Worm (Caenorhabditis elegans) whole organism, young adult: ENCODE data around the gene F09C8.1.

Source experiments
- Y95B8A.8 ChIP-seq: fragments of 200-800 bp; sonication (Bioruptor generic); IDR thresholded peaks from 2 replicates; pipeline ENCODE4 v1.3.6; 2022; ENCODE audit warnings: missing genetic modification reagents, missing genetic modification characterization, missing compliant biosample characterization
- ama-1 ChIP-seq, 3 experiments: fragments of 150-350 bp in 1 of 3; sonication (generic microtip) in 2 of 3; optimal IDR thresholded peaks; 2 replicates each; lab custom pipeline; 2014 to 2018; ENCODE audit warnings: missing biosample characterization in 2 of 3, missing genetic modification characterization in 2 of 3, missing genetic modification reagents in 2 of 3
- ekl-4 ChIP-seq: fragments of 200-800 bp; sonication (Bioruptor generic); IDR thresholded peaks from 2 replicates; pipeline ENCODE4 v1.3.6; 2022; ENCODE audit warnings: missing genetic modification reagents, missing genetic modification characterization, missing compliant biosample characterization
- sea-2 ChIP-seq: fragments of 200-800 bp; sonication (Bioruptor generic); IDR thresholded peaks from 2 replicates; pipeline ENCODE4 v1.3.6; 2022; ENCODE audit warnings: missing genetic modification characterization, missing compliant biosample characterization
- snpc-4 ChIP-seq, 5 experiments: fragments of 150-350 bp in 1 of 5; sonication (generic microtip) in 4 of 5; optimal IDR thresholded peaks; 2 replicates each; lab custom pipeline; 2014 to 2018; ENCODE audit warnings: missing genetic modification characterization in 5 of 5, missing biosample characterization in 3 of 5, antibody characterized with exemption in 2 of 5, mild to moderate bottlenecking in 2 of 5, missing compliant biosample characterization in 2 of 5, missing genotype in 2 of 5, moderate library complexity in 2 of 5, missing genetic modification reagents in 1 of 5
- unc-62 ChIP-seq: fragments of 150-350 bp; optimal IDR thresholded peaks from 2 replicates; lab custom pipeline; 2014; ENCODE audit warnings: missing biosample characterization, missing genetic modification reagents, missing genetic modification characterization

DNA sequence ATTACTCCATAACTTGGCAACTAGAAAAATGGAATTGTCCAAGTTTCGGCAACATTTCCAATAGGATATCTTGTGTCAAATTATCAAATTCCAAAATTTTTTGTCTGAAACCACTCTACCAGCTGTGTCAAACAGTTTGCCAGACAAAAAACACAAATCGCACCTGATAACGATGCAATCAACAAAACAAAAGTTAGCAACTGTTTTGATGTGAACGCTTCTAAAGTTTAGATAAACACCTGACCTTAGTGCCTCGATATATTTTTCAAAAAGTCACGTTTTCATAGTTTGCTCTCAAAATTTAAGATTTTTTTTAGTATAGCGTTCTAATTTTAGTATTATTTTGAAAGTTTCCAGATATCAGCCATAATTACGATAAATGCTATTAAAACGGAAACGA lies 12.0 kb downstream of the F09C8.1 start:
- TF ChIP-seq Y95B8A.8: no peak
- no peak for TF ChIP-seq sea-2 (GFP tag; lab: Robert Waterston, UW)
- TF ChIP-seq ekl-4 (GFP tag; lab: Robert Waterston, UW): no peak
- TF ChIP-seq unc-62 (GFP tag; lab: Kevin White, UChicago): no peak
- no peak for TF ChIP-seq snpc-4 (GFP tag; optimal IDR thresholded peaks at IDR 0.05; lab: Kevin White, UChicago)
- no peak for TF ChIP-seq snpc-4 (tag; optimal IDR thresholded peaks at IDR 0.05; lab: Kevin White, UChicago)
- no peak for TF ChIP-seq ama-1 (optimal IDR thresholded peaks at IDR 0.05; lab: Kevin White, UChicago)
- TF ChIP-seq ama-1 (GFP tag; optimal IDR thresholded peaks at IDR 0.05; lab: Kevin White, UChicago): no peak
